Fruit fly (Drosophila melanogaster) whole organism, prepupa: ENCODE measurements around the gene CG31743.

Experiments used
- CG11294 ChIP-seq: fragments of 200-800 bp; sonication (Bioruptor generic); IDR thresholded peaks from 2 replicates; pipeline ENCODE4 v1.3.6; 2022; ENCODE audit warnings: missing biosample characterization, missing genetic modification characterization
- CG16779 ChIP-seq: fragments of 200-800 bp; sonication (Bioruptor generic); optimal IDR thresholded peaks from 3 replicates; lab custom pipeline; 2017; ENCODE audit warnings: missing biosample characterization, mild to moderate bottlenecking, missing genetic modification characterization
- CG3032 ChIP-seq: fragments of 200-800 bp; optimal IDR thresholded peaks from 2 replicates; lab custom pipeline; 2019; ENCODE audit warnings: missing biosample characterization, mild to moderate bottlenecking, missing genetic modification characterization, moderate library complexity
- CG3919 ChIP-seq: fragments of 200-800 bp; sonication (Bioruptor generic); optimal IDR thresholded peaks from 3 replicates; lab custom pipeline; 2016; ENCODE audit warnings: missing biosample characterization, missing genetic modification characterization
- CG4318 ChIP-seq: fragments of 200-800 bp; sonication (Bioruptor generic); optimal IDR thresholded peaks from 3 replicates; lab custom pipeline; 2017; ENCODE audit warnings: missing biosample characterization, mild to moderate bottlenecking, missing genetic modification characterization
- CG6276 ChIP-seq: fragments of 200-800 bp; sonication (Bioruptor generic); optimal IDR thresholded peaks from 2 replicates; lab custom pipeline; 2017; ENCODE audit warnings: missing biosample characterization, mild to moderate bottlenecking, missing genetic modification characterization
- CG6792 ChIP-seq: fragments of 200-800 bp; sonication (Bioruptor generic); optimal IDR thresholded peaks from 3 replicates; lab custom pipeline; 2016; ENCODE audit warnings: missing biosample characterization, missing genetic modification characterization
- CG8632 ChIP-seq: fragments of 200-800 bp; sonication (Bioruptor generic); optimal IDR thresholded peaks from 3 replicates; lab custom pipeline; 2016; ENCODE audit warnings: missing biosample characterization, missing genetic modification characterization
- Ets96B ChIP-seq: fragments of 200-800 bp; optimal IDR thresholded peaks from 2 replicates; lab custom pipeline; 2019; ENCODE audit warnings: missing biosample characterization, mild to moderate bottlenecking, missing genetic modification characterization, moderate library complexity
- Hr39 ChIP-seq: fragments of 200-800 bp; sonication (Bioruptor generic); optimal IDR thresholded peaks from 2 replicates; lab custom pipeline; 2016; ENCODE audit warnings: missing biosample characterization, missing genetic modification characterization
- Lpt ChIP-seq: fragments of 200-800 bp; sonication (Bioruptor generic); optimal IDR thresholded peaks from 3 replicates; lab custom pipeline; 2016; ENCODE audit warnings: missing biosample characterization, missing genetic modification characterization
- OdsH ChIP-seq: fragments of 200-800 bp; sonication (Bioruptor generic); optimal IDR thresholded peaks from 3 replicates; lab custom pipeline; 2016; ENCODE audit warnings: missing biosample characterization, missing genetic modification characterization
- Sox14 ChIP-seq: fragments of 200-800 bp; sonication (Bioruptor generic); optimal IDR thresholded peaks from 3 replicates; lab custom pipeline; 2016; ENCODE audit warnings: missing biosample characterization, missing genetic modification characterization
- achi ChIP-seq: fragments of 200-800 bp; sonication (Bioruptor generic); optimal IDR thresholded peaks from 3 replicates; lab custom pipeline; 2016; ENCODE audit warnings: missing biosample characterization, missing genetic modification characterization
- acj6 ChIP-seq: fragments of 200-800 bp; sonication (Bioruptor generic); optimal IDR thresholded peaks from 3 replicates; lab custom pipeline; 2016; ENCODE audit warnings: missing biosample characterization, missing genetic modification characterization
- cyc ChIP-seq: fragments of 200-800 bp; sonication (Bioruptor generic); optimal IDR thresholded peaks from 3 replicates; lab custom pipeline; 2016; ENCODE audit warnings: missing biosample characterization, missing genetic modification characterization
- dac ChIP-seq: fragments of 200-800 bp; sonication (Bioruptor generic); optimal IDR thresholded peaks from 2 replicates; lab custom pipeline; 2017; ENCODE audit warnings: missing biosample characterization, mild to moderate bottlenecking, missing genetic modification characterization
- dsx ChIP-seq: fragments of 200-800 bp; optimal IDR thresholded peaks from 3 replicates; lab custom pipeline; 2019; ENCODE audit warnings: missing biosample characterization, mild to moderate bottlenecking, missing genetic modification characterization, moderate library complexity; ENCODE audit not compliant: poor library complexity, severe bottlenecking
- pdm3 ChIP-seq: fragments of 200-800 bp; sonication (Bioruptor generic); optimal IDR thresholded peaks from 3 replicates; lab custom pipeline; 2016; ENCODE audit warnings: missing biosample characterization, missing genetic modification characterization
- salr ChIP-seq, 2 experiments: fragments of 200-800 bp; sonication (Bioruptor generic); optimal IDR thresholded peaks; 3 replicates each; lab custom pipeline; 2016 to 2018; ENCODE audit warnings: missing biosample characterization in 2 of 2, missing genetic modification characterization in 2 of 2, mild to moderate bottlenecking in 1 of 2
- spab ChIP-seq: fragments of 200-800 bp; sonication (Bioruptor generic); optimal IDR thresholded peaks from 2 replicates; lab custom pipeline; 2017; ENCODE audit warnings: missing biosample characterization, mild to moderate bottlenecking, missing genetic modification characterization, missing genetic modification reagents
- ss ChIP-seq, 2 experiments: fragments of 200-800 bp; sonication (Bioruptor generic); optimal IDR thresholded peaks; 2 replicates in 1 of 2; 3 replicates in 1 of 2; lab custom pipeline; 2017 to 2018; ENCODE audit warnings: mild to moderate bottlenecking in 2 of 2, missing biosample characterization in 2 of 2, missing genetic modification characterization in 2 of 2, moderate library complexity in 1 of 2
- svp ChIP-seq: fragments of 200-800 bp; sonication (Bioruptor generic); peaks from one replicate; lab custom pipeline; 2016; ENCODE audit warnings: missing biosample characterization, missing genetic modification characterization
- topi ChIP-seq: fragments of 200-800 bp; sonication (Bioruptor generic); optimal IDR thresholded peaks from 3 replicates; lab custom pipeline; 2016; ENCODE audit warnings: missing biosample characterization, missing genetic modification characterization
- vri ChIP-seq: fragments of 200-800 bp; sonication (Bioruptor generic); optimal IDR thresholded peaks from 3 replicates; lab custom pipeline; 2016; ENCODE audit warnings: missing biosample characterization, mild to moderate bottlenecking, missing genetic modification characterization

CG31743 gene

DNA sequence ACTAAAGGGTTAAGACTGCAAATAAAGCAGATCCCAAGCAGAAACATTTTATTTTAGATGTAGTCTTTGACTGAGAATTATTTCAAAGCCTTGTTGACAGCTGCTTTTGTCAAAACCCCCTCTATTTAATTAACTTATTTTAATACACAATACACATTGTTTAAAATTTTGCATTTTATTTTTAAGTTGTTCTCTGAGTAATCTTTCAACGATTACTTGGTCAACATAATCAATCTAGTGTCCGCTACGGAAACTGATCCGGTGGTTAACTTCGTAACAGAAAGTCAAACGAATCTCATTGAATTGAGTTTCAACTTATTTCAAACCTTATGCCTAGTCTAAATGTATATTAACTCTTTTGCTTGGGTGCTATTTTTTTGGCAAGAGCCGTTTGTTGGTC, 21.1 kb downstream of the CG31743 start, which contains the start of gene CG31805:
TSS of gene CG31805 (minus strand) at position 101 of the 400 bp plus-strand sequence.
- TF ChIP-seq topi (GFP tag; lab: Kevin White, UChicago): no peak

DNA sequence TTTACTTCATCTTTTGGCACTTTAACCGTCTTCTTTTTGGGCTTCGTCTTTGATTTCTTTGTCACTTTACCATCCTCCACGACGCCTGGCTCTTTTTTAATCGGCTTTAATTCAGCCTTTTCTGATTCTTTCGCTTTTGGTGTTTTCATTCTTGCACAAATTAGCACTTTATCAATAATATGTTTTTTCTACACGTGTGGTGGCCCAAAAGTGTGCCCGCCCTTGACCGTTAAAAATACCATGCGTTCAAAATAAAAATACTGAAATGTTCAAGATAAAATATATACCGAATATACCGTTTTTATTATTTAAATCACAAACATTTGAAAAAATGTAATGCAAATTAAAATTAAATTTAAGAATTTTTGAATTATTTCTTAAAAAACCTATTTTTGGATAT, 22.7 kb downstream of the CG31743 start, which contains the start of gene CG12288:
TSS of gene CG12288 (minus strand) at position 216 of the 400 bp plus-strand sequence.
- TF ChIP-seq Hr39 (GFP tag; lab: Kevin White, UChicago): no peak
- no peak for TF ChIP-seq vri (GFP tag; lab: Kevin White, UChicago)
- no peak for TF ChIP-seq pdm3 (GFP tag; lab: Kevin White, UChicago)
- no peak for TF ChIP-seq CG11294 (GFP tag; lab: Robert Waterston, UW)
- TF ChIP-seq Sox14 (GFP tag; lab: Kevin White, UChicago): no peak
- TF ChIP-seq CG16779: no peak
- no peak for TF ChIP-seq CG8632
- TF ChIP-seq CG6792 (GFP tag; lab: Kevin White, UChicago): no peak
- TF ChIP-seq CG3032 (tag; lab: Kevin White, UChicago): no peak
- no peak for TF ChIP-seq acj6
- TF ChIP-seq Lpt (GFP tag; lab: Kevin White, UChicago): no peak
- TF ChIP-seq ss (GFP tag; optimal IDR thresholded peaks at IDR 0.05; lab: Kevin White, UChicago): no peak
- no peak for TF ChIP-seq topi (GFP tag; lab: Kevin White, UChicago)
- TF ChIP-seq Ets96B (tag; lab: Kevin White, UChicago): no peak
- TF ChIP-seq achi (GFP tag; lab: Kevin White, UChicago): no peak
- no peak for TF ChIP-seq salr (GFP tag; optimal IDR thresholded peaks at IDR 0.05; lab: Kevin White, UChicago)

DNA sequence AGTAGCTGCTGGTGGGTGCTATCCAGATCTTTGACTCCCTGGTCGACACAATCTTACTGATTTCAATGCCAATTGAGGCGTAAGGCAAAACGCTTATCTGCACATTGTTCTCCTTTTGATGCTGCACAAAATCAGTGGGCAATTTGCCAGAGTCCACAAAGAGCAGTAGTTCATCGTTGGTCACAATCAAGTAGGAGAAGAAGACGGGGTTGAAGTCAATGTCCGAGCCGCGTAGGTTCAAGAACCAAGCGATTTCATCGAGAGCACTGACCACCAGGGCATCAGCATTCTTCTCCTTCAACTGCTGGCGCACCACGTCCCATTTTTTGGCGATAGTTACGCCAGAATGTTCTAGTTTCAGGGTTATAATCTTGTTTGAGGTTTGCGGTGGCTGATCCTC, 30.0 kb downstream of the CG31743 start:
- TF ChIP-seq svp: peak; percentile 94
- TF ChIP-seq dac (GFP tag; lab: Kevin White, UChicago): no peak
- TF ChIP-seq spab (GFP tag; lab: Kevin White, UChicago): no peak
- no peak for TF ChIP-seq achi (GFP tag; lab: Kevin White, UChicago)
- TF ChIP-seq Hr39 (GFP tag; lab: Kevin White, UChicago): no peak
- no peak for TF ChIP-seq dsx (GFP tag; lab: Kevin White, UChicago)
- TF ChIP-seq CG16779: no peak
- TF ChIP-seq cyc (GFP tag; lab: Kevin White, UChicago): no peak

DNA sequence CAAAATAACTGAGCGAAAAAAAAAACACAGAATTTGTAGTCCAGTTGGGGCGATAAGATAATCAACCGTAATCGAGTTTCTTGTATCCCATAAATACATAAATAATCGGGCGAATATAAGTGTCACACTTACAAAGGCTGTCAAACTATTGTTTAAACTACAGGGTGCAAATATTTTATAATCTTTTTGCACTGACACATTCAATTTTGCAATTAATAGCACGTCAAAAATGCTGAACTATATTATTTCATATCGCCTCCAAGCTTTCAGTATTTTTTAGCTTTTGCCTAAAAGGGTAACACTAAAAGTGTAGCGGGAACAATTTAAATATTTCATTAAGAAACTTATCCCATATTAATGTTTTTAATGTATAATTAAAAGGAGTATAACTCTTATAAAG, 30.9 kb downstream of the CG31743 start, which contains the start of gene ApepP:
TSS of gene ApepP (minus strand) at position 242 of the 400 bp plus-strand sequence.
- TF ChIP-seq svp (peak; percentile 58), Hr39 (GFP tag; lab: Kevin White, UChicago) (no peak)

DNA sequence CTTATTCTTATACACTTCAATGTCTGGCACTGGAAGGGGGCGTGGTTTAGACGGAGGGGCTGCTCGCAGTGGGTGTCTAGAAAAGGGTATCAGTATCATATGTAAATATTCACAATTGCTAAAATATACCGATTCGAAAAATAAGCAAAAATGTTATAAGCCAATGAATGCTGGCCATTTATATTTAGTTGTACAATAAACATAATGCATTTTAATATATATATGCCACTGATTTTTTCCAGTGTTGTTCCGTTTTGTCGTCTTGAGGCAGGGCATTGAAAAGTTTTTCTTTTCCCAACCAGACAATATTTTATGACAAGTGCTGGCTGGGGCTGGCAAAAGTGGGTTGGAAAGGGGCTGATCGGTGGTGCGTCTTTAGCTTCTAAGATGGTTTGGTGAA, 42.5 kb downstream of the CG31743 start:
- no peak for TF ChIP-seq CG8632
- no peak for TF ChIP-seq CG6276 (GFP tag; lab: Kevin White, UChicago)
- no peak for TF ChIP-seq CG3919
- no peak for TF ChIP-seq Ets96B (tag; lab: Kevin White, UChicago)
- TF ChIP-seq dsx (GFP tag; lab: Kevin White, UChicago): no peak
- no peak for TF ChIP-seq pdm3 (GFP tag; lab: Kevin White, UChicago)
- no peak for TF ChIP-seq CG4318 (GFP tag; lab: Kevin White, UChicago)
- TF ChIP-seq OdsH (GFP tag; lab: Kevin White, UChicago): no peak
